Fruit fly (Drosophila melanogaster) whole organism, prepupa: ENCODE measurements around the gene Bsg.

Experiments used
- Blimp-1 ChIP-seq: fragments of 200-800 bp; sonication (Bioruptor generic); optimal IDR thresholded peaks from 3 replicates; lab custom pipeline; 2017; ENCODE audit warnings: missing biosample characterization, missing genetic modification characterization, mild to moderate bottlenecking, moderate library complexity, missing genetic modification reagents
- CG10631 ChIP-seq: fragments of 200-800 bp; sonication (Bioruptor generic); optimal IDR thresholded peaks from 2 replicates; lab custom pipeline; 2016; ENCODE audit warnings: missing biosample characterization, missing genetic modification characterization
- CG10669 ChIP-seq: fragments of 200-800 bp; sonication (Bioruptor generic); optimal IDR thresholded peaks from 3 replicates; lab custom pipeline; 2018; ENCODE audit warnings: missing biosample characterization, mild to moderate bottlenecking, missing genetic modification characterization, moderate library complexity
- CG11294 ChIP-seq: fragments of 200-800 bp; sonication (Bioruptor generic); IDR thresholded peaks from 2 replicates; pipeline ENCODE4 v1.3.6; 2022; ENCODE audit warnings: missing biosample characterization, missing genetic modification characterization
- CG11902 ChIP-seq: fragments of 200-800 bp; sonication (Bioruptor generic); optimal IDR thresholded peaks from 3 replicates; lab custom pipeline; 2016; ENCODE audit warnings: missing biosample characterization, missing genetic modification characterization
- CG16779 ChIP-seq: fragments of 200-800 bp; sonication (Bioruptor generic); optimal IDR thresholded peaks from 3 replicates; lab custom pipeline; 2017; ENCODE audit warnings: missing biosample characterization, mild to moderate bottlenecking, missing genetic modification characterization
- CG3032 ChIP-seq: fragments of 200-800 bp; optimal IDR thresholded peaks from 2 replicates; lab custom pipeline; 2019; ENCODE audit warnings: missing biosample characterization, mild to moderate bottlenecking, missing genetic modification characterization, moderate library complexity
- CG31627 ChIP-seq: fragments of 200-800 bp; sonication (Bioruptor generic); optimal IDR thresholded peaks from 3 replicates; lab custom pipeline; 2016; ENCODE audit warnings: missing biosample characterization, missing genetic modification characterization
- CG32006 ChIP-seq: fragments of 200-800 bp; sonication (Bioruptor generic); optimal IDR thresholded peaks from 3 replicates; lab custom pipeline; 2017; ENCODE audit warnings: missing biosample characterization, mild to moderate bottlenecking, missing genetic modification characterization
- CG34406 ChIP-seq: fragments of 200-800 bp; sonication (Bioruptor generic); optimal IDR thresholded peaks from 3 replicates; lab custom pipeline; 2016; ENCODE audit warnings: missing biosample characterization, missing genetic modification characterization
- CG3919 ChIP-seq: fragments of 200-800 bp; sonication (Bioruptor generic); optimal IDR thresholded peaks from 3 replicates; lab custom pipeline; 2016; ENCODE audit warnings: missing biosample characterization, missing genetic modification characterization
- CG6163 ChIP-seq: fragments of 200-800 bp; sonication (Bioruptor generic); IDR thresholded peaks from 3 replicates; pipeline ENCODE4 v1.3.6; 2022; ENCODE audit warnings: missing biosample characterization, missing genetic modification characterization
- CG6792 ChIP-seq: fragments of 200-800 bp; sonication (Bioruptor generic); optimal IDR thresholded peaks from 3 replicates; lab custom pipeline; 2016; ENCODE audit warnings: missing biosample characterization, missing genetic modification characterization
- CG6808 ChIP-seq: fragments of 200-800 bp; sonication (Bioruptor generic); optimal IDR thresholded peaks from 3 replicates; lab custom pipeline; 2017; ENCODE audit warnings: missing biosample characterization, missing genetic modification characterization, mild to moderate bottlenecking, moderate library complexity, missing genetic modification reagents
- CG6854 ChIP-seq: fragments of 200-800 bp; sonication (Bioruptor generic); optimal IDR thresholded peaks from 2 replicates; lab custom pipeline; 2017; ENCODE audit warnings: missing biosample characterization, mild to moderate bottlenecking, missing genetic modification characterization
- CG8119 ChIP-seq: fragments of 200-800 bp; sonication (Bioruptor generic); IDR thresholded peaks from 3 replicates; pipeline ENCODE4 v1.3.6; 2022; ENCODE audit warnings: missing biosample characterization, missing genetic modification characterization
- CG8319 ChIP-seq: fragments of 200-800 bp; sonication (Bioruptor generic); optimal IDR thresholded peaks from 3 replicates; lab custom pipeline; 2016; ENCODE audit warnings: missing biosample characterization, missing genetic modification characterization
- CG9139 ChIP-seq: fragments of 200-800 bp; sonication (Bioruptor generic); optimal IDR thresholded peaks from 3 replicates; lab custom pipeline; 2017; ENCODE audit warnings: missing biosample characterization, mild to moderate bottlenecking, missing genetic modification characterization
- Eip75B ChIP-seq: fragments of 200-800 bp; sonication (Bioruptor generic); optimal IDR thresholded peaks from 3 replicates; lab custom pipeline; 2016; ENCODE audit warnings: missing biosample characterization, missing genetic modification characterization
- Eip78C ChIP-seq: fragments of 200-800 bp; sonication (Bioruptor generic); peaks from one replicate; lab custom pipeline; 2016; ENCODE audit warnings: missing biosample characterization, missing genetic modification characterization
- Eip93F ChIP-seq: fragments of 200-800 bp; sonication (Bioruptor generic); optimal IDR thresholded peaks from 2 replicates; lab custom pipeline; 2016; ENCODE audit warnings: missing biosample characterization, mild to moderate bottlenecking, missing genetic modification characterization
- Ets21C ChIP-seq: fragments of 200-800 bp; sonication (Bioruptor generic); optimal IDR thresholded peaks from 3 replicates; lab custom pipeline; 2016; ENCODE audit warnings: missing biosample characterization, missing genetic modification characterization
- Gug ChIP-seq: fragments of 200-800 bp; sonication (Bioruptor generic); IDR thresholded peaks from 2 replicates; pipeline ENCODE4 v1.3.6; 2022; ENCODE audit warnings: missing biosample characterization, missing genetic modification characterization
- Hr38 ChIP-seq: sonication (Bioruptor generic); optimal IDR thresholded peaks from 2 replicates; lab custom pipeline; 2016; ENCODE audit warnings: missing biosample characterization, missing genetic modification characterization
- Hr39 ChIP-seq: fragments of 200-800 bp; sonication (Bioruptor generic); optimal IDR thresholded peaks from 2 replicates; lab custom pipeline; 2016; ENCODE audit warnings: missing biosample characterization, missing genetic modification characterization
- Hr4 ChIP-seq: fragments of 200-800 bp; sonication (Bioruptor generic); optimal IDR thresholded peaks from 3 replicates; lab custom pipeline; 2016; ENCODE audit warnings: missing biosample characterization, missing genetic modification characterization
- Lpt ChIP-seq: fragments of 200-800 bp; sonication (Bioruptor generic); optimal IDR thresholded peaks from 3 replicates; lab custom pipeline; 2016; ENCODE audit warnings: missing biosample characterization, missing genetic modification characterization
- Smox ChIP-seq: fragments of 200-800 bp; sonication (Bioruptor generic); optimal IDR thresholded peaks from 3 replicates; lab custom pipeline; 2016; ENCODE audit warnings: missing biosample characterization, missing genetic modification characterization
- Sox102F ChIP-seq: fragments of 200-800 bp; sonication (Bioruptor generic); optimal IDR thresholded peaks from 2 replicates; lab custom pipeline; 2016; ENCODE audit warnings: missing biosample characterization, mild to moderate bottlenecking, missing genetic modification characterization
- Sox14 ChIP-seq: fragments of 200-800 bp; sonication (Bioruptor generic); optimal IDR thresholded peaks from 3 replicates; lab custom pipeline; 2016; ENCODE audit warnings: missing biosample characterization, missing genetic modification characterization
- achi ChIP-seq: fragments of 200-800 bp; sonication (Bioruptor generic); optimal IDR thresholded peaks from 3 replicates; lab custom pipeline; 2016; ENCODE audit warnings: missing biosample characterization, missing genetic modification characterization
- acj6 ChIP-seq: fragments of 200-800 bp; sonication (Bioruptor generic); optimal IDR thresholded peaks from 3 replicates; lab custom pipeline; 2016; ENCODE audit warnings: missing biosample characterization, missing genetic modification characterization
- eg ChIP-seq: fragments of 200-800 bp; sonication (Bioruptor generic); IDR thresholded peaks from 3 replicates; pipeline ENCODE4 v1.3.6; 2022; ENCODE audit warnings: missing biosample characterization, missing genetic modification characterization
- esn ChIP-seq: fragments of 200-800 bp; sonication (Bioruptor generic); optimal IDR thresholded peaks from 2 replicates; lab custom pipeline; 2016; ENCODE audit warnings: missing biosample characterization, mild to moderate bottlenecking, missing genetic modification characterization, moderate library complexity
- fd59A ChIP-seq: fragments of 200-800 bp; sonication (Bioruptor generic); optimal IDR thresholded peaks from 2 replicates; lab custom pipeline; 2017; ENCODE audit warnings: missing biosample characterization, mild to moderate bottlenecking, missing genetic modification characterization, missing genetic modification reagents
- net ChIP-seq: fragments of 200-800 bp; sonication (Bioruptor generic); optimal IDR thresholded peaks from 3 replicates; lab custom pipeline; 2016; ENCODE audit warnings: missing biosample characterization, missing genetic modification characterization
- pdm3 ChIP-seq: fragments of 200-800 bp; sonication (Bioruptor generic); optimal IDR thresholded peaks from 3 replicates; lab custom pipeline; 2016; ENCODE audit warnings: missing biosample characterization, missing genetic modification characterization
- svp ChIP-seq: fragments of 200-800 bp; sonication (Bioruptor generic); peaks from one replicate; lab custom pipeline; 2016; ENCODE audit warnings: missing biosample characterization, missing genetic modification characterization
- topi ChIP-seq: fragments of 200-800 bp; sonication (Bioruptor generic); optimal IDR thresholded peaks from 3 replicates; lab custom pipeline; 2016; ENCODE audit warnings: missing biosample characterization, missing genetic modification characterization
- vri ChIP-seq: fragments of 200-800 bp; sonication (Bioruptor generic); optimal IDR thresholded peaks from 3 replicates; lab custom pipeline; 2016; ENCODE audit warnings: missing biosample characterization, mild to moderate bottlenecking, missing genetic modification characterization

Gene Bsg

dm6 chr2L:8093182-8093941 is 10.1 kb downstream of the Bsg start:
- TF ChIP-seq Gug (GFP tag; lab: Robert Waterston, UW) (0 out of 2 replicates have a peak, but pooled peaks have one; percentile 14), CG6792 (GFP tag; lab: Kevin White, UChicago) (no peak), pdm3 (peak; percentile 27), CG11294 (GFP tag; lab: Robert Waterston, UW) (peak; percentile 15; the same call in 1 of the 2 replicates), CG8119 (GFP tag; lab: Robert Waterston, UW) (no peak; the same call in 2 of the 3 replicates), Hr39 (GFP tag; lab: Kevin White, UChicago) (peak; percentile 12), Ets21C (GFP tag; lab: Kevin White, UChicago) (peak; percentile 2), CG9139 (no peak), Eip93F (GFP tag; lab: Kevin White, UChicago) (peak; percentile 22), Eip78C (GFP tag; lab: Kevin White, UChicago) (peak; percentile 50), Eip75B (GFP tag; lab: Kevin White, UChicago) (peak; percentile 39), Hr38 (GFP tag; lab: Kevin White, UChicago) (no peak), CG11902 (GFP tag; lab: Kevin White, UChicago) (no peak), esn (GFP tag; lab: Kevin White, UChicago) (peak; percentile 10), achi (peak; percentile 17), Sox102F (GFP tag; lab: Kevin White, UChicago) (peak; percentile 35), Hr4 (GFP tag; lab: Kevin White, UChicago) (no peak), acj6 (GFP tag; lab: Kevin White, UChicago) (peak; percentile 28), fd59A (no peak), CG31627 (GFP tag; lab: Kevin White, UChicago) (peak; percentile 29), CG6163 (GFP tag; lab: Robert Waterston, UW) (peak; percentile 56; the same call in 2 of the 3 replicates), topi (GFP tag; lab: Kevin White, UChicago) (peak; percentile 8), CG16779 (tag; lab: Kevin White, UChicago) (no peak), svp (GFP tag; lab: Kevin White, UChicago) (peak; percentile 75), Blimp-1 (GFP tag; lab: Kevin White, UChicago) (no peak), CG3032 (peak; percentile 16), CG10669 (GFP tag; lab: Kevin White, UChicago) (peak; percentile 11), CG34406 (no peak), CG10631 (GFP tag; lab: Kevin White, UChicago) (peak; percentile 13), Sox14 (peak; percentile 71), Smox (GFP tag; lab: Kevin White, UChicago) (peak; percentile 30), CG8319 (GFP tag; lab: Kevin White, UChicago) (no peak), CG32006 (peak; percentile 24), net (peak; percentile 41), CG3919 (GFP tag; lab: Kevin White, UChicago) (peak; percentile 46), CG6808 (no peak), vri (GFP tag; lab: Kevin White, UChicago) (no peak), CG6854 (peak; percentile 4), Lpt (GFP tag; lab: Kevin White, UChicago) (no peak), eg (GFP tag; lab: Robert Waterston, UW) (peak; percentile 28; the same call in 1 of the 3 replicates)
